Fruit fly (Drosophila melanogaster) whole organism, embryonic: ENCODE data around the gene orion.

Experiments used
- ATbp ChIP-seq: fragments of 200-800 bp; sonication (Bioruptor generic); optimal IDR thresholded peaks from 2 replicates; lab custom pipeline; 2017; ENCODE audit warnings: missing biosample characterization, mild to moderate bottlenecking, missing genetic modification characterization, missing genetic modification reagents
- CG13287 ChIP-seq: fragments of 200-800 bp; sonication (Bioruptor generic); IDR thresholded peaks from 2 replicates; pipeline ENCODE4 v1.3.6; 2022; ENCODE audit warnings: missing biosample characterization, missing genetic modification characterization; ENCODE audit not compliant: partially characterized antibody
- CG15011 ChIP-seq: fragments of 200-800 bp; sonication (Bioruptor generic); optimal IDR thresholded peaks from 3 replicates; lab custom pipeline; 2018; ENCODE audit warnings: missing biosample characterization, mild to moderate bottlenecking, missing genetic modification characterization
- CG1602 ChIP-seq: fragments of 200-800 bp; sonication (Bioruptor generic); optimal IDR thresholded peaks from 3 replicates; lab custom pipeline; 2016; ENCODE audit warnings: missing biosample characterization, missing genetic modification characterization
- CG17359 ChIP-seq: fragments of 200-800 bp; sonication (Bioruptor generic); optimal IDR thresholded peaks from 3 replicates; lab custom pipeline; 2018; ENCODE audit warnings: missing biosample characterization, mild to moderate bottlenecking, missing genetic modification characterization, moderate library complexity
- CG1832 ChIP-seq: fragments of 200-800 bp; sonication (Bioruptor generic); optimal IDR thresholded peaks from 2 replicates; lab custom pipeline; 2017; ENCODE audit warnings: missing biosample characterization, mild to moderate bottlenecking, missing genetic modification characterization, inconsistent platforms
- CG32772 ChIP-seq: fragments of 200-800 bp; sonication (Bioruptor generic); IDR thresholded peaks from 2 replicates; pipeline ENCODE4 v1.3.6; 2022; ENCODE audit warnings: missing biosample characterization, missing genetic modification characterization
- CG33213 ChIP-seq: fragments of 200-800 bp; sonication (Bioruptor generic); optimal IDR thresholded peaks from 3 replicates; lab custom pipeline; 2016; ENCODE audit warnings: missing biosample characterization, missing genetic modification characterization
- CG34376 ChIP-seq: fragments of 200-800 bp; sonication (Bioruptor generic); optimal IDR thresholded peaks from 2 replicates; lab custom pipeline; 2018; ENCODE audit warnings: missing biosample characterization, mild to moderate bottlenecking, missing genetic modification characterization
- CG4328 ChIP-seq: fragments of 200-800 bp; sonication (Bioruptor generic); optimal IDR thresholded peaks from 3 replicates; lab custom pipeline; 2017; ENCODE audit warnings: missing biosample characterization, missing genetic modification reagents, missing genetic modification characterization
- CG5180 ChIP-seq: fragments of 200-800 bp; sonication (Bioruptor generic); optimal IDR thresholded peaks from 3 replicates; lab custom pipeline; 2017; ENCODE audit warnings: missing biosample characterization, missing genetic modification characterization, mild to moderate bottlenecking, moderate library complexity, missing genetic modification reagents
- CG5245 ChIP-seq: fragments of 200-800 bp; sonication (Bioruptor generic); optimal IDR thresholded peaks from 3 replicates; lab custom pipeline; 2016; ENCODE audit warnings: missing biosample characterization, missing genetic modification characterization
- CG6854 ChIP-seq: fragments of 200-800 bp; sonication (Bioruptor generic); optimal IDR thresholded peaks from 3 replicates; lab custom pipeline; 2017; ENCODE audit warnings: missing biosample characterization, mild to moderate bottlenecking, missing genetic modification characterization
- CG7556 ChIP-seq: fragments of 200-800 bp; sonication (Bioruptor generic); optimal IDR thresholded peaks from 2 replicates; lab custom pipeline; 2017; ENCODE audit warnings: missing biosample characterization, mild to moderate bottlenecking, missing genetic modification characterization
- D ChIP-seq, 2 experiments: fragments of 200-800 bp in 1 of 2; fragments of >200 bp in 1 of 2; sonication (Bioruptor generic) in 1 of 2; optimal IDR thresholded peaks; 2 replicates in 1 of 2; 3 replicates in 1 of 2; lab custom pipeline; 2017; ENCODE audit warnings: mild to moderate bottlenecking in 1 of 2, missing biosample characterization in 1 of 2, missing genetic modification characterization in 1 of 2, missing genetic modification reagents in 1 of 2
- Dbx ChIP-seq: fragments of 200-800 bp; sonication (Bioruptor generic); IDR thresholded peaks from 3 replicates; pipeline ENCODE4 v1.3.6; 2022; ENCODE audit warnings: missing biosample characterization, missing genetic modification characterization
- Dll ChIP-seq: fragments of 200-800 bp; sonication (Bioruptor generic); IDR thresholded peaks from 4 replicates; pipeline ENCODE4 v1.3.6; 2022; ENCODE audit warnings: missing biosample characterization, missing genetic modification characterization; ENCODE audit not compliant: partially characterized antibody
- Fer1 ChIP-seq: fragments of 200-800 bp; sonication (Bioruptor generic); optimal IDR thresholded peaks from 2 replicates; lab custom pipeline; 2017; ENCODE audit warnings: missing biosample characterization, mild to moderate bottlenecking, missing genetic modification characterization
- Hand ChIP-seq: fragments of 200-800 bp; sonication (Bioruptor generic); optimal IDR thresholded peaks from 2 replicates; lab custom pipeline; 2017; ENCODE audit warnings: mild to moderate bottlenecking, missing biosample characterization, missing genetic modification reagents, missing genetic modification characterization
- Hey ChIP-seq: fragments of 200-800 bp; sonication (Bioruptor generic); optimal IDR thresholded peaks from 3 replicates; lab custom pipeline; 2018; ENCODE audit warnings: missing biosample characterization, mild to moderate bottlenecking, missing genetic modification characterization
- HmgZ ChIP-seq: fragments of 200-800 bp; sonication (Bioruptor generic); optimal IDR thresholded peaks from 2 replicates; lab custom pipeline; 2018; ENCODE audit warnings: missing biosample characterization, mild to moderate bottlenecking, missing genetic modification characterization
- Mad ChIP-seq: fragments of 200-800 bp; sonication (Bioruptor generic); optimal IDR thresholded peaks from 2 replicates; lab custom pipeline; 2016; ENCODE audit warnings: missing biosample characterization, missing genetic modification characterization
- Mrtf ChIP-seq: fragments of 200-800 bp; sonication (Bioruptor generic); IDR thresholded peaks from 3 replicates; pipeline ENCODE4 v1.3.6; 2022; ENCODE audit warnings: missing biosample characterization, missing genetic modification characterization
- NK7.1 ChIP-seq: fragments of 200-800 bp; sonication (Bioruptor generic); optimal IDR thresholded peaks from 3 replicates; lab custom pipeline; 2016; ENCODE audit warnings: missing biosample characterization, missing genetic modification characterization
- Nf-YB ChIP-seq: fragments of 200-800 bp; sonication (Bioruptor generic); optimal IDR thresholded peaks from 3 replicates; lab custom pipeline; 2019; ENCODE audit warnings: missing biosample characterization, mild to moderate bottlenecking, missing genetic modification characterization, moderate library complexity
- Oaz ChIP-seq: fragments of 200-800 bp; sonication (Bioruptor generic); IDR thresholded peaks from 2 replicates; pipeline ENCODE4 v1.3.6; 2022; ENCODE audit warnings: missing biosample characterization, missing genetic modification characterization
- Optix ChIP-seq: fragments of 200-800 bp; sonication (Bioruptor generic); IDR thresholded peaks from 3 replicates; pipeline ENCODE4 v1.3.6; 2022; ENCODE audit warnings: missing biosample characterization, missing genetic modification characterization
- Ssrp ChIP-seq: fragments of 200-800 bp; sonication (Bioruptor generic); optimal IDR thresholded peaks from 2 replicates; lab custom pipeline; 2018; ENCODE audit warnings: missing biosample characterization, mild to moderate bottlenecking, missing genetic modification characterization, moderate library complexity
- al ChIP-seq: fragments of 200-800 bp; sonication (Bioruptor generic); IDR thresholded peaks from 2 replicates; pipeline ENCODE4 v1.3.6; 2022; ENCODE audit warnings: missing biosample characterization, missing genetic modification characterization
- bowl ChIP-seq: fragments of 200-800 bp; sonication (Bioruptor generic); IDR thresholded peaks from 2 replicates; pipeline ENCODE4 v1.3.6; 2022; ENCODE audit warnings: missing biosample characterization, missing genetic modification characterization
- chinmo ChIP-seq: fragments of 200-800 bp; sonication (Bioruptor generic); IDR thresholded peaks from 4 replicates; pipeline ENCODE4 v1.3.6; 2022; ENCODE audit warnings: missing biosample characterization, missing genetic modification characterization; ENCODE audit not compliant: partially characterized antibody
- corto ChIP-seq: fragments of 200-800 bp; sonication (Bioruptor generic); optimal IDR thresholded peaks from 2 replicates; lab custom pipeline; 2016; ENCODE audit warnings: missing biosample characterization, mild to moderate bottlenecking, missing genetic modification characterization, moderate library complexity
- gcm2 ChIP-seq: fragments of 200-800 bp; sonication (Bioruptor generic); optimal IDR thresholded peaks from 2 replicates; lab custom pipeline; 2016; ENCODE audit warnings: missing biosample characterization, missing genetic modification characterization
- h ChIP-seq: fragments of >200 bp; optimal IDR thresholded peaks from 2 replicates; lab custom pipeline; 2017
- hkb ChIP-seq, 2 experiments: fragments of 200-800 bp in 1 of 2; fragments of >200 bp in 1 of 2; sonication (Bioruptor generic) in 1 of 2; IDR thresholded peaks in 1 of 2; optimal IDR thresholded peaks in 1 of 2; 2 replicates each; pipeline versions ENCODE4 v1.3.6 to Lab custom; 2017 to 2022; ENCODE audit warnings: missing biosample characterization in 1 of 2, missing genetic modification characterization in 1 of 2
- jigr1 ChIP-seq: fragments of 200-800 bp; sonication (Bioruptor generic); IDR thresholded peaks from 3 replicates; pipeline ENCODE4 v1.3.6; 2022; ENCODE audit warnings: missing biosample characterization, missing genetic modification characterization
- nom ChIP-seq: fragments of 200-800 bp; sonication (Bioruptor generic); optimal IDR thresholded peaks from 2 replicates; lab custom pipeline; 2017; ENCODE audit warnings: missing biosample characterization, missing genetic modification characterization, mild to moderate bottlenecking, moderate library complexity, missing genetic modification reagents
- org-1 ChIP-seq: fragments of 200-800 bp; sonication (Bioruptor generic); optimal IDR thresholded peaks from 2 replicates; lab custom pipeline; 2017; ENCODE audit warnings: missing biosample characterization, missing genetic modification characterization
- phol ChIP-seq: fragments of 200-800 bp; sonication (Bioruptor generic); optimal IDR thresholded peaks from 3 replicates; lab custom pipeline; 2018; ENCODE audit warnings: missing biosample characterization, mild to moderate bottlenecking, missing genetic modification characterization, moderate library complexity
- repo ChIP-seq: fragments of 200-800 bp; sonication (Bioruptor generic); optimal IDR thresholded peaks from 2 replicates; lab custom pipeline; 2016; ENCODE audit warnings: missing biosample characterization, missing genetic modification characterization
- slp2 ChIP-seq: fragments of 200-800 bp; sonication (Bioruptor generic); optimal IDR thresholded peaks from 2 replicates; lab custom pipeline; 2016; ENCODE audit warnings: missing biosample characterization, missing genetic modification characterization
- toy ChIP-seq: fragments of 200-800 bp; sonication (Bioruptor generic); IDR thresholded peaks from 2 replicates; pipeline ENCODE4 v1.3.6; 2022; ENCODE audit warnings: missing biosample characterization, missing genetic modification characterization
- trem ChIP-seq: fragments of 200-800 bp; optimal IDR thresholded peaks from 3 replicates; lab custom pipeline; 2019; ENCODE audit warnings: missing biosample characterization, mild to moderate bottlenecking, missing genetic modification characterization, moderate library complexity
- usp ChIP-seq: fragments of >200 bp; optimal IDR thresholded peaks from 2 replicates; lab custom pipeline; 2017; ENCODE audit warnings: missing biosample characterization, missing genetic modification characterization
- yki ChIP-seq: fragments of >200 bp; optimal IDR thresholded peaks from 3 replicates; lab custom pipeline; 2018
- zen ChIP-seq: fragments of 200-800 bp; sonication (Bioruptor generic); optimal IDR thresholded peaks from 3 replicates; lab custom pipeline; 2018; ENCODE audit warnings: missing biosample characterization, mild to moderate bottlenecking, missing genetic modification characterization, moderate library complexity
- zf30C ChIP-seq: fragments of 200-800 bp; sonication (Bioruptor generic); optimal IDR thresholded peaks from 3 replicates; lab custom pipeline; 2018; ENCODE audit warnings: missing biosample characterization, mild to moderate bottlenecking, missing genetic modification characterization

orion gene

DNA sequence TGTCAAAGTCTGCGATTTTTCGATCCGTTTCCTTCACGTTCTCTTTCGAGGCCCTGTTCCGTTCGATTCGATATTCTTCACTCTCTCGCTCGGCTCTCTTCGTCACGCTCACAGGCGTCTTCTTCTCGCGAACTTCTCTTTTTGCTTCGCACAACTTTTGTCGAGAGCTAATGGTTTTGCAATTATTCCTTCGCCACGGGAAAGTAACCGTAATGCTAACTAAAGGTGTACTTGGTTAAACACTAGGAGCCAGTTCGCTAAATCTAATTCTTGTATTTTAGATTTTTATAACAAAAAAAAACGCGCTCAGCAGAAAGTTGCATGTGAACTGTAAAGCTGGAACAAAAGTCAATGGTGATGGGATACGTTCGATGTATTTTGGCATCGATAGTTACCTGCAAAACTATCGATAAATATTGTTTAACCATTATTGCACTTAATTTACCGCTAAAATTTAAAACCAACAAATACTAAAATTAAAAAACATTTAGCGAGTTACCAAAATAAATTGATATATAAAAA lies 15.6 kb downstream of the orion start, which contains the start of gene mahe (continued):
- TF ChIP-seq Hey (tag; lab: Kevin White, UChicago) (no peak), Mrtf (no peak), Dbx (GFP tag; lab: Robert Waterston, UW) (no peak), Fer1 (GFP tag; lab: Kevin White, UChicago) (no peak), ATbp (GFP tag; lab: Kevin White, UChicago) (no peak), HmgZ (tag; lab: Kevin White, UChicago) (no peak), CG5180 (GFP tag; lab: Kevin White, UChicago) (no peak), zen (tag; lab: Kevin White, UChicago) (peak; percentile 37), CG1832 (GFP tag; lab: Kevin White, UChicago) (no peak), Hand (GFP tag; lab: Kevin White, UChicago) (no peak), h (lab: Kevin White, UChicago) (no peak), jigr1 (GFP tag; lab: Robert Waterston, UW) (no peak; the same call in 2 of the 3 replicates), CG32772 (GFP tag; lab: Robert Waterston, UW) (no peak), CG6854 (no peak), nom (GFP tag; lab: Kevin White, UChicago) (no peak), Nf-YB (GFP tag; lab: Kevin White, UChicago) (no peak), CG34376 (GFP tag; lab: Kevin White, UChicago) (peak; percentile 37), Ssrp (tag; lab: Kevin White, UChicago) (no peak), zf30C (no peak), slp2 (no peak), trem (no peak), Optix (no peak), al (GFP tag; lab: Robert Waterston, UW) (no peak), bowl (GFP tag; lab: Robert Waterston, UW) (no peak), NK7.1 (GFP tag; lab: Kevin White, UChicago) (no peak), Oaz (GFP tag; lab: Robert Waterston, UW) (no peak), org-1 (GFP tag; lab: Kevin White, UChicago) (no peak), CG1602 (no peak), yki (lab: Kevin White, UChicago) (peak; percentile 43), phol (tag; lab: Kevin White, UChicago) (no peak), CG5245 (GFP tag; lab: Kevin White, UChicago) (no peak), gcm2 (no peak), Mad (GFP tag; lab: Kevin White, UChicago) (no peak), CG15011 (no peak), CG7556 (GFP tag; lab: Kevin White, UChicago) (no peak), hkb (optimal IDR thresholded peaks at IDR 0.05; lab: Kevin White, UChicago) (no peak), hkb (GFP tag; IDR thresholded peaks at IDR 0.05; lab: Robert Waterston, UW) (no peak), corto (GFP tag; lab: Kevin White, UChicago) (no peak), repo (GFP tag; lab: Kevin White, UChicago) (no peak), usp (no peak), CG33213 (GFP tag; lab: Kevin White, UChicago) (no peak), Dll (GFP tag; lab: Robert Waterston, UW) (peak; percentile 87), CG13287 (peak; percentile 92), CG17359 (tag; lab: Kevin White, UChicago) (no peak), CG4328 (no peak), chinmo (GFP tag; lab: Robert Waterston, UW) (peak; percentile 93), D (optimal IDR thresholded peaks at IDR 0.05; lab: Kevin White, UChicago) (no peak), D (GFP tag; optimal IDR thresholded peaks at IDR 0.05; lab: Kevin White, UChicago) (no peak), toy (GFP tag; lab: Robert Waterston, UW) (no peak)
